Fruit fly (Drosophila melanogaster): ENCODE results near the gene Spn77Bc.

dm6 chr3L:20309354-20309753, 33.1 kb upstream of the Spn77Bc start, which contains the start of gene polo:
- TF ChIP-seq knrl (GFP tag; IDR thresholded peaks at IDR 0.05; ENCODE audit: partially characterized antibody) (no peak), Gug (GFP tag; IDR thresholded peaks at IDR 0.05) (no peak)
